Worm (Caenorhabditis elegans): ENCODE measurements around the gene col-94.

Gene col-94

ce11 chrIII:10957710-10958109 lies 30.0 kb downstream of the col-94 start:
- peak in 1 of 2 experiments; percentile 93 for TF ChIP-seq unc-62 (GFP tag; optimal IDR thresholded peaks at IDR 0.05 in 1 of 2)
- TF ChIP-seq unc-62 (tag; optimal IDR thresholded peaks at IDR 0.05) = no peak
- no peak for TF ChIP-seq set-16 (GFP tag; IDR thresholded peaks at IDR 0.05)

ce11 chrIII:10957236-10957635 lies 30.4 kb downstream of the col-94 start:
- TF ChIP-seq zag-1 (tag; optimal IDR thresholded peaks at IDR 0.05) = no peak
- TF ChIP-seq nhr-6 (tag; optimal IDR thresholded peaks at IDR 0.05) = no peak
- no peak for TF ChIP-seq T26A8.4 (GFP tag; IDR thresholded peaks at IDR 0.05)
- TF ChIP-seq lin-38 (GFP tag; IDR thresholded peaks at IDR 0.05) = 0 out of 2 replicates have a peak, but pooled peaks have one; percentile 15
- TF ChIP-seq aha-1 (tag) = peak; percentile 94
- TF ChIP-seq ctbp-1 (GFP tag; IDR thresholded peaks at IDR 0.05) = no peak

- TF ChIP-seq zfp-3 (GFP tag; conservative IDR thresholded peaks at IDR 0.05) (no peak), ceh-28 (tag; optimal IDR thresholded peaks at IDR 0.05) (peak; percentile 81)
These were observed 34.5 kb downstream of the col-94 start, which contains the start of gene zig-5 for ce11 chrIII:10953160-10953559. TSS of gene zig-5 (minus strand) at chrIII:10953508.

ce11 chrIII:10951713-10952112 lies 36.0 kb downstream of the col-94 start:
- TF ChIP-seq egl-43 (GFP tag; IDR thresholded peaks at IDR 0.05) (0 out of 2 replicates have a peak, but pooled peaks have one; percentile 20), set-16 (GFP tag; IDR thresholded peaks at IDR 0.05) (peak; percentile 36), ctbp-1 (GFP tag; IDR thresholded peaks at IDR 0.05) (no peak), spr-3 (GFP tag; optimal IDR thresholded peaks at IDR 0.05) (no peak), duxl-1 (tag; optimal IDR thresholded peaks at IDR 0.05; ENCODE audit: poor library complexity) (no peak), skn-1 (tag; optimal IDR thresholded peaks at IDR 0.05) (no peak), aha-1 (tag) (peak; percentile 93), F49E8.2 (tag; optimal IDR thresholded peaks at IDR 0.05; ENCODE audit: borderline replicate concordance) (no peak), nhr-237 (tag; optimal IDR thresholded peaks at IDR 0.05) (no peak), arid-1 (GFP tag; conservative IDR thresholded peaks at IDR 0.05) (no peak)

- TF ChIP-seq pha-4 (GFP tag; IDR thresholded peaks at IDR 0.05) = 0 out of 2 replicates have a peak, but pooled peaks have one; percentile 10
- no peak for TF ChIP-seq pha-4 (tag; optimal IDR thresholded peaks at IDR 0.05)
- no peak for TF ChIP-seq unc-39 (tag; optimal IDR thresholded peaks at IDR 0.05)
These were observed 40.5 kb downstream of the col-94 start, which contains the start of gene strd-1 for ce11 chrIII:10947155-10947554. TSS of gene strd-1 (plus strand) at chrIII:10947455.

- TF ChIP-seq ceh-44 (GFP tag; IDR thresholded peaks at IDR 0.05) = no peak
- no peak for TF ChIP-seq sdz-12 (GFP tag; optimal IDR thresholded peaks at IDR 0.05)
- no peak for TF ChIP-seq D1046.2 (GFP tag; IDR thresholded peaks at IDR 0.05)
- no peak for TF ChIP-seq unc-130 (GFP tag; optimal IDR thresholded peaks at IDR 0.05)
- TF ChIP-seq aha-1 (tag) = peak; percentile 93
These were observed 42.1 kb downstream of the col-94 start for ce11 chrIII:10945537-10945936.

- TF ChIP-seq aha-1 (tag) = peak; percentile 92
- TF ChIP-seq lin-39 (tag; optimal IDR thresholded peaks at IDR 0.05) = no peak
These were observed 44.8 kb downstream of the col-94 start for ce11 chrIII:10942905-10943304.

- TF ChIP-seq gei-8 (GFP tag; optimal IDR thresholded peaks at IDR 0.05) (no peak), unc-39 (tag; optimal IDR thresholded peaks at IDR 0.05) (no peak), set-16 (GFP tag; IDR thresholded peaks at IDR 0.05) (peak; percentile 82)
These were observed 48.5 kb downstream of the col-94 start for ce11 chrIII:10939184-10939583.
